Worm (Caenorhabditis elegans) whole organism, midembryonic: ENCODE data around the gene Y71H2AM.3.

Source experiments
- cog-1 ChIP-seq: sonication (generic microtip); optimal IDR thresholded peaks from 2 replicates; lab custom pipeline; 2016; ENCODE audit warnings: missing genetic modification characterization, missing compliant biosample characterization
- flt-1 ChIP-seq: fragments of 200-800 bp; sonication (Bioruptor generic); IDR thresholded peaks from 2 replicates; pipeline ENCODE4 v1.3.6; 2022; ENCODE audit warnings: missing genetic modification characterization, missing compliant biosample characterization
- tab-1 ChIP-seq: fragments of 200-800 bp; sonication (Bioruptor generic); IDR thresholded peaks from 2 replicates; pipeline ENCODE4 v1.3.6; 2022; ENCODE audit warnings: missing genetic modification characterization, missing compliant biosample characterization
- ztf-29 ChIP-seq: fragments of 200-800 bp; sonication (Bioruptor generic); IDR thresholded peaks from 2 replicates; pipeline ENCODE4 v1.3.6; 2022; ENCODE audit warnings: missing genetic modification reagents, missing genetic modification characterization, missing compliant biosample characterization

DNA sequence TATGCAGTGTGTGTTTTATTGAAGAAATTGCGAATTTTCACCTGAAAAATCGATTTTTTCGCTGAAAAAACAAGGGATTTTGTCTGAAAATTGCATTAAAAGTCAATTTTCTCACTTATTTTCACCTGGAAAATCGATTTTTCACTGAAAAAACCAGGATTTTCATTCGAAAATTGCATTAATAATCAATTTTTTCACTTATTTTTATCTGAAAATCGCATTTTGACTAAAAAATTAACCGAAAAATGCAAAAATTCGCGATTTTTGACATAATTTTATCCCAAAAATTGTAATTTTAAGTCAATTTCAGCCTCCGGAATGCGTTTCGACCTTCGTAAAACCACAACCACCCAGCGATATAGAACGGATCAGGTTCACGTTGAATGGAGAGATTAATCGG, 27.3 kb downstream of the Y71H2AM.3 start, which contains the start of gene Y71H2AM.29:
- no peak for TF ChIP-seq flt-1 (GFP tag; lab: Robert Waterston, UW)
- no peak for TF ChIP-seq cog-1
- no peak for TF ChIP-seq tab-1 (GFP tag; lab: Robert Waterston, UW)
- no peak for TF ChIP-seq ztf-29 (GFP tag; lab: Robert Waterston, UW)
